Fruit fly (Drosophila melanogaster) Kc167 (cell line): ENCODE data around the gene Hsc20.

Experiments
- Myc ChIP-seq: fragments of >200 bp; optimal IDR thresholded peaks from 2 replicates; lab custom pipeline; 2017; ENCODE audit warnings: missing external identifiers
- Sin3A ChIP-seq: fragments of >200 bp; optimal IDR thresholded peaks from 2 replicates; lab custom pipeline; 2018; ENCODE audit warnings: missing external identifiers
- h ChIP-seq: fragments of >200 bp; optimal IDR thresholded peaks from 3 replicates; lab custom pipeline; 2018; ENCODE audit warnings: missing external identifiers
- insv ChIP-seq: fragments of >200 bp; optimal IDR thresholded peaks from 3 replicates; lab custom pipeline; 2018; ENCODE audit warnings: missing external identifiers
- psq ChIP-seq: fragments of >200 bp; optimal IDR thresholded peaks from 2 replicates; lab custom pipeline; 2017; ENCODE audit warnings: missing external identifiers
- ttk ChIP-seq: sonication (Bioruptor generic); optimal IDR thresholded peaks from 2 replicates; lab custom pipeline; 2017; ENCODE audit warnings: missing external identifiers

The Hsc20 gene

dm6 chr3L:16257118-16257627 is 24.2 kb downstream of the Hsc20 start, which contains the start of gene CG13054:
Gene CG13054 (minus strand): TSS chr3L:16257191.
- TF ChIP-seq ttk (lab: Kevin White, UChicago) = no peak
- TF ChIP-seq Sin3A (lab: Kevin White, UChicago) = no peak
- no peak for TF ChIP-seq h (lab: Kevin White, UChicago)

- TF ChIP-seq Myc (lab: Kevin White, UChicago) (no peak), psq (lab: Kevin White, UChicago) (no peak), h (lab: Kevin White, UChicago) (no peak), ttk (lab: Kevin White, UChicago) (no peak), Sin3A (lab: Kevin White, UChicago) (no peak), insv (no peak)
Measured at dm6 chr3L:16259552-16259951, 26.6 kb downstream of the Hsc20 start, which contains the start of gene CG13053. Gene CG13053 (minus strand): TSS chr3L:16259722.

- TF ChIP-seq psq (lab: Kevin White, UChicago) = no peak
Measured at dm6 chr3L:16261505-16261904, 28.6 kb downstream of the Hsc20 start, which contains the start of gene CG34247. Gene CG34247 (minus strand): TSS chr3L:16261605.

- TF ChIP-seq Sin3A (lab: Kevin White, UChicago) (no peak), Myc (lab: Kevin White, UChicago) (no peak), ttk (lab: Kevin White, UChicago) (no peak), h (lab: Kevin White, UChicago) (no peak)
Measured at dm6 chr3L:16262440-16262839, 29.5 kb downstream of the Hsc20 start, which contains the start of gene CG13071. Gene CG13071 (plus strand): TSS chr3L:16262740.

- TF ChIP-seq ttk (lab: Kevin White, UChicago) (no peak), psq (lab: Kevin White, UChicago) (no peak), h (lab: Kevin White, UChicago) (no peak), Myc (lab: Kevin White, UChicago) (no peak), Sin3A (lab: Kevin White, UChicago) (no peak), insv (no peak)
Measured at dm6 chr3L:16263043-16263442, 30.1 kb downstream of the Hsc20 start, which contains the start of gene CG13070. Gene CG13070 (plus strand): TSS chr3L:16263343.

- TF ChIP-seq psq (lab: Kevin White, UChicago) = no peak
Measured at dm6 chr3L:16265000-16265399, 32.1 kb downstream of the Hsc20 start, which contains the start of the genes CG13051 and CG13069. Gene CG13051 (minus strand): TSS chr3L:16265100. Gene CG13069 (plus strand): TSS chr3L:16265385.

- TF ChIP-seq psq (lab: Kevin White, UChicago) (no peak), h (lab: Kevin White, UChicago) (no peak), Sin3A (lab: Kevin White, UChicago) (no peak), ttk (lab: Kevin White, UChicago) (no peak), Myc (lab: Kevin White, UChicago) (no peak), insv (no peak)
Measured at dm6 chr3L:16268106-16268733, 35.3 kb downstream of the Hsc20 start, which contains the start of gene CG4950. Gene CG4950 (minus strand): TSS chr3L:16268156.

dm6 chr3L:16269092-16269491 is 36.2 kb downstream of the Hsc20 start, which contains the start of gene CG13068:
Gene CG13068 (plus strand): TSS chr3L:16269392.
- no peak for TF ChIP-seq Sin3A (lab: Kevin White, UChicago)
- no peak for TF ChIP-seq ttk (lab: Kevin White, UChicago)
- TF ChIP-seq Myc (lab: Kevin White, UChicago) = no peak
- TF ChIP-seq h (lab: Kevin White, UChicago) = no peak
- no peak for TF ChIP-seq psq (lab: Kevin White, UChicago)
- no peak for TF ChIP-seq insv

dm6 chr3L:16270802-16271332 is 37.9 kb downstream of the Hsc20 start, which contains the start of the genes CG34248 and CG13067:
Gene CG34248 (minus strand): TSS chr3L:16270902.
Gene CG13067 (plus strand): TSS chr3L:16271282.
- TF ChIP-seq h (lab: Kevin White, UChicago) (no peak), ttk (lab: Kevin White, UChicago) (no peak), Sin3A (lab: Kevin White, UChicago) (no peak), psq (lab: Kevin White, UChicago) (no peak), Myc (lab: Kevin White, UChicago) (no peak), insv (no peak)

- TF ChIP-seq Myc (lab: Kevin White, UChicago) (no peak), h (lab: Kevin White, UChicago) (no peak), Sin3A (lab: Kevin White, UChicago) (no peak), ttk (lab: Kevin White, UChicago) (no peak), insv (no peak), psq (lab: Kevin White, UChicago) (no peak)
Measured at dm6 chr3L:16272338-16272959, 39.5 kb downstream of the Hsc20 start, which contains the start of gene CG13066. Gene CG13066 (plus strand): TSS chr3L:16272909.

- TF ChIP-seq Myc (lab: Kevin White, UChicago) = no peak
- TF ChIP-seq insv = no peak
- no peak for TF ChIP-seq psq (lab: Kevin White, UChicago)
- TF ChIP-seq h (lab: Kevin White, UChicago) = no peak
- no peak for TF ChIP-seq ttk (lab: Kevin White, UChicago)
Measured at dm6 chr3L:16275391-16276017, 42.6 kb downstream of the Hsc20 start.
